Worm (Caenorhabditis elegans): ENCODE data around the gene Y119D3B.14.
A peak's percentile ranks its signal among the peaks of the same experiment; 100 is the strongest.

The Y119D3B.14 gene

ce11 chrIII:1142798-1143197 is 50.8 kb downstream of the Y119D3B.14 start, which contains the start of gene smr-1 (continued):
- TF ChIP-seq tra-1 (GFP tag; IDR thresholded peaks at IDR 0.05) (no peak), mxl-3 (GFP tag; optimal IDR thresholded peaks at IDR 0.05) (no peak), nhr-10 (tag; optimal IDR thresholded peaks at IDR 0.05) (no peak), nhr-11 (tag; optimal IDR thresholded peaks at IDR 0.05) (peak; percentile 51), T26A8.4 (GFP tag; IDR thresholded peaks at IDR 0.05) (peak; percentile 90), daf-19 (GFP tag; conservative IDR thresholded peaks at IDR 0.05) (no peak), zip-11 (GFP tag; IDR thresholded peaks at IDR 0.05) (no peak), unc-130 (GFP tag; optimal IDR thresholded peaks at IDR 0.05) (peak; percentile 14), dmd-8 (GFP tag; IDR thresholded peaks at IDR 0.05) (no peak), dpl-1 (GFP tag; optimal IDR thresholded peaks at IDR 0.05) (peak; percentile 97), F10B5.3 (tag; optimal IDR thresholded peaks at IDR 0.05) (no peak), ztf-7 (tag; optimal IDR thresholded peaks at IDR 0.05) (peak; percentile 45), madf-5 (GFP tag; IDR thresholded peaks at IDR 0.05) (no peak), nhr-111 (GFP tag; optimal IDR thresholded peaks at IDR 0.05) (no peak), mxl-2 (GFP tag; conservative IDR thresholded peaks at IDR 0.05) (no peak), daf-12 (tag; optimal IDR thresholded peaks at IDR 0.05) (no peak), hif-1 (tag; optimal IDR thresholded peaks at IDR 0.05) (peak in 1 of 2 experiments; percentile 28), lin-15B (tag; optimal IDR thresholded peaks at IDR 0.05) (no peak), Y48G9A.11 (GFP tag; IDR thresholded peaks at IDR 0.05) (no peak), hlh-11 (tag; optimal IDR thresholded peaks at IDR 0.05) (peak; percentile 58), sdz-12 (GFP tag; optimal IDR thresholded peaks at IDR 0.05) (no peak), attf-4 (tag; optimal IDR thresholded peaks at IDR 0.05) (no peak), lir-3 (tag; optimal IDR thresholded peaks at IDR 0.05) (no peak), saeg-2 (GFP tag; IDR thresholded peaks at IDR 0.05) (0 out of 2 replicates have a peak, but pooled peaks have one; percentile 50), lin-1 (GFP tag; IDR thresholded peaks at IDR 0.05) (no peak), zfp-2 (tag; optimal IDR thresholded peaks at IDR 0.05) (no peak), nhr-42 (GFP tag; IDR thresholded peaks at IDR 0.05) (peak; percentile 73), set-16 (GFP tag; IDR thresholded peaks at IDR 0.05) (no peak), dmd-6 (GFP tag; IDR thresholded peaks at IDR 0.05) (peak; percentile 75), duxl-1 (tag; optimal IDR thresholded peaks at IDR 0.05; ENCODE audit: poor library complexity) (no peak), vab-7 (GFP tag; IDR thresholded peaks at IDR 0.05) (peak; percentile 30; the same call in 1 of the 2 replicates), egl-43 (GFP tag; IDR thresholded peaks at IDR 0.05) (0 out of 2 replicates have a peak, but pooled peaks have one; percentile 51), aly-2 (tag; optimal IDR thresholded peaks at IDR 0.05) (no peak), pqm-1 (tag; optimal IDR thresholded peaks at IDR 0.05) (no peak), lim-7 (GFP tag; IDR thresholded peaks at IDR 0.05) (no peak), ces-1 (GFP tag; optimal IDR thresholded peaks at IDR 0.05) (no peak), aha-1 (tag) (no peak), gei-8 (GFP tag; optimal IDR thresholded peaks at IDR 0.05) (no peak), hlh-30 (tag; optimal IDR thresholded peaks at IDR 0.05; ENCODE audit: insufficient read depth) (peak; percentile 29), egl-27 (tag; optimal IDR thresholded peaks at IDR 0.05) (no peak), pha-4 (GFP tag; IDR thresholded peaks at IDR 0.05) (0 out of 2 replicates have a peak, but pooled peaks have one; percentile 46), pha-4 (tag; optimal IDR thresholded peaks at IDR 0.05) (peak; percentile 37), lin-39 (tag; optimal IDR thresholded peaks at IDR 0.05) (no peak), Y75B8A.6 (GFP tag; IDR thresholded peaks at IDR 0.05) (no peak), hmg-1.1 (GFP tag; IDR thresholded peaks at IDR 0.05) (peak; percentile 73), zag-1 (tag; optimal IDR thresholded peaks at IDR 0.05) (no peak), nhr-41 (GFP tag; IDR thresholded peaks at IDR 0.05) (no peak), Y5F2A.4 (GFP tag; optimal IDR thresholded peaks at IDR 0.05) (no peak), nhr-76 (tag; optimal IDR thresholded peaks at IDR 0.05) (no peak), ceh-28 (tag; optimal IDR thresholded peaks at IDR 0.05) (no peak), tag-97 (GFP tag; IDR thresholded peaks at IDR 0.05) (no peak), rbr-2 (tag; optimal IDR thresholded peaks at IDR 0.05) (peak; percentile 56), nhr-77 (tag; optimal IDR thresholded peaks at IDR 0.05) (peak; percentile 33)
